Fruit fly (Drosophila melanogaster) whole organism, wandering third instar larva: ENCODE data around the gene CG17746.

Experiments used
- Dif ChIP-seq: fragments of 200-275, 200-300 bp; sonication (Bioruptor generic); optimal IDR thresholded peaks from 2 replicates; lab custom pipeline; 2018; ENCODE audit warnings: missing biosample characterization, missing genetic modification characterization; ENCODE audit not compliant: partially characterized antibody
- HLH106 ChIP-seq: fragments of 200-800 bp; optimal IDR thresholded peaks from 3 replicates; lab custom pipeline; 2019; ENCODE audit warnings: missing biosample characterization, mild to moderate bottlenecking, missing genetic modification characterization, moderate library complexity
- Hr78 ChIP-seq: fragments of >200 bp; optimal IDR thresholded peaks from 2 replicates; lab custom pipeline; 2017; ENCODE audit warnings: missing biosample characterization, missing genetic modification characterization
- Hr83 ChIP-seq: fragments of 200-300 bp; sonication (Bioruptor generic); optimal IDR thresholded peaks from 2 replicates; lab custom pipeline; 2016; ENCODE audit warnings: missing biosample characterization, mild to moderate bottlenecking, missing genetic modification characterization, moderate library complexity; ENCODE audit not compliant: poor library complexity, severe bottlenecking
- Myc ChIP-seq: fragments of >200 bp; optimal IDR thresholded peaks from 2 replicates; lab custom pipeline; 2017
- br ChIP-seq: fragments of 200-800 bp; sonication (Bioruptor generic); optimal IDR thresholded peaks from 2 replicates; lab custom pipeline; 2016; ENCODE audit warnings: missing biosample characterization, missing genetic modification characterization
- dmrt93B ChIP-seq: fragments of 200-800 bp; sonication (Bioruptor generic); optimal IDR thresholded peaks from 2 replicates; lab custom pipeline; 2018; ENCODE audit warnings: missing biosample characterization, mild to moderate bottlenecking, missing genetic modification characterization
- fru ChIP-seq: fragments of 200-800 bp; sonication (Bioruptor generic); optimal IDR thresholded peaks from 3 replicates; lab custom pipeline; 2016; ENCODE audit warnings: missing biosample characterization, mild to moderate bottlenecking, missing genetic modification characterization
- h ChIP-seq: fragments of 200-800 bp; sonication (Bioruptor generic); optimal IDR thresholded peaks from 3 replicates; lab custom pipeline; 2016; ENCODE audit warnings: missing biosample characterization, mild to moderate bottlenecking, missing genetic modification characterization
- jim ChIP-seq: fragments of 175-275, 200-325 bp; sonication (Bioruptor generic); optimal IDR thresholded peaks from 2 replicates; lab custom pipeline; 2016; ENCODE audit warnings: missing biosample characterization, mild to moderate bottlenecking, missing genetic modification characterization
- lola ChIP-seq: fragments of >200 bp; optimal IDR thresholded peaks from 2 replicates; lab custom pipeline; 2017; ENCODE audit warnings: missing biosample characterization, missing genetic modification characterization
- psq ChIP-seq: fragments of 200-800 bp; sonication (Bioruptor generic); optimal IDR thresholded peaks from 3 replicates; lab custom pipeline; 2017; ENCODE audit warnings: missing biosample characterization, mild to moderate bottlenecking, missing genetic modification characterization, moderate library complexity
- rgr ChIP-seq: fragments of 200-800 bp; sonication (Bioruptor generic); optimal IDR thresholded peaks from 3 replicates; lab custom pipeline; 2016; ENCODE audit warnings: missing biosample characterization, mild to moderate bottlenecking, missing genetic modification characterization
- sage ChIP-seq: fragments of 200-800 bp; sonication (Bioruptor generic); optimal IDR thresholded peaks from 2 replicates; lab custom pipeline; 2016; ENCODE audit warnings: missing biosample characterization, mild to moderate bottlenecking, missing genetic modification characterization

DNA sequence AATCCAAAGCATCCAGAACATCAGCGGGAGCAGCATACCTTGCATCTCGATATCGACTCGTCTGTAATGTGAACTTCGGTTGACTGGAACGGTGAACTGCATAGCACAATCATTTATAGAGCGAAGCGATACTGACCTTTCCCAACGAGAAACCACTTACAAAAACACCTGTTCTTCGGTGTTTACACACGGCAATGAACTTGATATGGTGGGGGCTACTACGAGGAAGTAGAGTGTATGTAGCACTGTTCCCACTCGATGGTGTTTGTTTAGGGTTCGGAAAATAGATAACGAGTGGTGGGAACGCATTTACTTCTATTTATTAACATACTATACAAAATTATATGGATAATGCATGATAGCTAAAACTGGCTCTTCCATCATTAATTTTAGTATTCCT lies 30.5 kb downstream of the CG17746 start, which contains the start of the genes CG32269 and CG32270:
- TF ChIP-seq rgr (GFP tag; lab: Kevin White, UChicago) (no peak), h (GFP tag; lab: Kevin White, UChicago) (no peak), HLH106 (tag; lab: Kevin White, UChicago) (no peak), psq (GFP tag; lab: Kevin White, UChicago) (no peak), Hr83 (peak; percentile 92), br (GFP tag; lab: Kevin White, UChicago) (no peak), fru (GFP tag; lab: Kevin White, UChicago) (no peak), dmrt93B (GFP tag; lab: Kevin White, UChicago) (no peak), lola (GFP tag; lab: Kevin White, UChicago) (no peak), jim (no peak), Dif (GFP tag; lab: Kevin White, UChicago) (no peak), sage (GFP tag; lab: Kevin White, UChicago) (no peak), Myc (lab: Kevin White, UChicago) (no peak), Hr78 (GFP tag; lab: Kevin White, UChicago) (no peak)
